Worm (Caenorhabditis elegans) whole organism, L4/young adult: ENCODE data around the gene K10G9.2.

ENCODE experiments used
- W03F9.2 ChIP-seq: fragments of 150-350 bp; optimal IDR thresholded peaks from 2 replicates; lab custom pipeline; 2014; ENCODE audit warnings: missing biosample characterization, missing genetic modification characterization
- him-1 ChIP-seq: sonication (generic microtip); optimal IDR thresholded peaks from 2 replicates; lab custom pipeline; 2016; ENCODE audit warnings: missing genotype, missing genetic modification reagents, missing genetic modification characterization, missing compliant biosample characterization

ce11 chrIII:10258641-10259040 is 27.1 kb upstream of the K10G9.2 start, which contains the start of gene rip-1:
- TF ChIP-seq him-1 (tag; lab: Kevin White, UChicago) (no peak), W03F9.2 (tag; lab: Kevin White, UChicago) (no peak)
